Fruit fly (Drosophila melanogaster) whole organism: ENCODE data around the gene CG8560.

Source experiments
- CG8478 ChIP-seq: fragments of >200 bp; optimal IDR thresholded peaks from 2 replicates; lab custom pipeline; 2018; ENCODE audit warnings: inconsistent platforms
- Dll ChIP-seq: fragments of >200 bp; optimal IDR thresholded peaks from 2 replicates; lab custom pipeline; 2017
- EcR ChIP-seq, 2 experiments: fragments of >200 bp; optimal IDR thresholded peaks; 2 replicates each; lab custom pipeline; 2017; ENCODE audit warnings: missing biosample characterization in 2 of 2, missing genetic modification characterization in 2 of 2, missing genetic modification reagents in 2 of 2
- pan ChIP-seq: fragments of >200 bp; optimal IDR thresholded peaks from 2 replicates; lab custom pipeline; 2017
- psq ChIP-seq: fragments of >200 bp; optimal IDR thresholded peaks from 2 replicates; lab custom pipeline; 2017
- usp ChIP-seq: fragments of >200 bp; optimal IDR thresholded peaks from 2 replicates; lab custom pipeline; 2017; ENCODE audit warnings: missing biosample characterization, missing genetic modification characterization, mixed read lengths

The CG8560 gene

dm6 chr3L:7376151-7376550, 27.8 kb downstream of the CG8560 start:
- TF ChIP-seq psq (no peak), EcR (GFP tag; optimal IDR thresholded peaks at IDR 0.05; lab: Kevin White, UChicago) (no peak), pan (lab: Kevin White, UChicago) (no peak), usp (no peak), Dll (lab: Kevin White, UChicago) (no peak), CG8478 (no peak)

- TF ChIP-seq psq (no peak), usp (no peak), EcR (GFP tag; optimal IDR thresholded peaks at IDR 0.05; lab: Kevin White, UChicago) (no peak), CG8478 (no peak), pan (lab: Kevin White, UChicago) (no peak), Dll (lab: Kevin White, UChicago) (no peak)
Observed at dm6 chr3L:7371290-7371689, 32.7 kb downstream of the CG8560 start.

- no peak for TF ChIP-seq psq
- no peak for TF ChIP-seq usp
- peak; percentile 79 for TF ChIP-seq CG8478
Observed at dm6 chr3L:7370231-7370882, 33.6 kb downstream of the CG8560 start.

dm6 chr3L:7369543-7369942, 34.4 kb downstream of the CG8560 start, which contains the start of gene akirin:
Gene akirin (plus strand): TSS chr3L:7369843.
- TF ChIP-seq usp: no peak
- TF ChIP-seq psq: no peak
- TF ChIP-seq EcR (GFP tag; optimal IDR thresholded peaks at IDR 0.05; lab: Kevin White, UChicago): no peak
- no peak for TF ChIP-seq CG8478
- TF ChIP-seq pan (lab: Kevin White, UChicago): no peak
- no peak for TF ChIP-seq Dll (lab: Kevin White, UChicago)

- TF ChIP-seq pan (lab: Kevin White, UChicago) (no peak), usp (no peak), Dll (lab: Kevin White, UChicago) (no peak), psq (no peak), EcR (GFP tag; optimal IDR thresholded peaks at IDR 0.05; lab: Kevin White, UChicago) (no peak), CG8478 (no peak)
Observed at dm6 chr3L:7368934-7369333, 35.0 kb downstream of the CG8560 start, which contains the start of gene Sh3beta. Gene Sh3beta (minus strand): TSS chr3L:7369260.

- TF ChIP-seq EcR (GFP tag; optimal IDR thresholded peaks at IDR 0.05; lab: Kevin White, UChicago): no peak
- no peak for TF ChIP-seq usp
- no peak for TF ChIP-seq CG8478
- no peak for TF ChIP-seq Dll (lab: Kevin White, UChicago)
- TF ChIP-seq pan (lab: Kevin White, UChicago): no peak
- TF ChIP-seq psq: no peak
Observed at dm6 chr3L:7367798-7368678, 35.9 kb downstream of the CG8560 start.

dm6 chr3L:7364717-7365278, 39.2 kb downstream of the CG8560 start:
- TF ChIP-seq EcR (GFP tag; optimal IDR thresholded peaks at IDR 0.05; lab: Kevin White, UChicago) (no peak), pan (lab: Kevin White, UChicago) (no peak), CG8478 (no peak), Dll (lab: Kevin White, UChicago) (no peak), psq (no peak), usp (no peak)

- no peak for TF ChIP-seq pan (lab: Kevin White, UChicago)
- TF ChIP-seq EcR (GFP tag; optimal IDR thresholded peaks at IDR 0.05; lab: Kevin White, UChicago): no peak
- no peak for TF ChIP-seq CG8478
- TF ChIP-seq Dll (lab: Kevin White, UChicago): no peak
- TF ChIP-seq usp: no peak
- no peak for TF ChIP-seq psq
Observed at dm6 chr3L:7361095-7361522, 42.9 kb downstream of the CG8560 start.

dm6 chr3L:7360324-7360852, 43.6 kb downstream of the CG8560 start, which contains the start of gene Sec63:
Gene Sec63 (plus strand): TSS chr3L:7360561.
- TF ChIP-seq CG8478: no peak
- TF ChIP-seq Dll (lab: Kevin White, UChicago): no peak
- no peak for TF ChIP-seq psq
- TF ChIP-seq pan (lab: Kevin White, UChicago): no peak
- no peak for TF ChIP-seq EcR (GFP tag; optimal IDR thresholded peaks at IDR 0.05; lab: Kevin White, UChicago)
- no peak for TF ChIP-seq usp

- TF ChIP-seq pan (lab: Kevin White, UChicago): no peak
- no peak for TF ChIP-seq Dll (lab: Kevin White, UChicago)
Observed at dm6 chr3L:7359827-7360323, 44.1 kb downstream of the CG8560 start, which contains the start of gene pst. Gene pst (minus strand): TSS chr3L:7360263.

- no peak for TF ChIP-seq psq
- TF ChIP-seq pan (lab: Kevin White, UChicago): no peak
- TF ChIP-seq CG8478: no peak
- TF ChIP-seq Dll (lab: Kevin White, UChicago): no peak
- no peak for TF ChIP-seq EcR (GFP tag; optimal IDR thresholded peaks at IDR 0.05; lab: Kevin White, UChicago)
- no peak for TF ChIP-seq usp
Observed at dm6 chr3L:7356386-7357117, 47.4 kb downstream of the CG8560 start, which contains the start of gene CTCF. Gene CTCF (minus strand): TSS chr3L:7356713.
